Fruit fly (Drosophila melanogaster): ENCODE measurements around the gene FASN2.

DNA sequence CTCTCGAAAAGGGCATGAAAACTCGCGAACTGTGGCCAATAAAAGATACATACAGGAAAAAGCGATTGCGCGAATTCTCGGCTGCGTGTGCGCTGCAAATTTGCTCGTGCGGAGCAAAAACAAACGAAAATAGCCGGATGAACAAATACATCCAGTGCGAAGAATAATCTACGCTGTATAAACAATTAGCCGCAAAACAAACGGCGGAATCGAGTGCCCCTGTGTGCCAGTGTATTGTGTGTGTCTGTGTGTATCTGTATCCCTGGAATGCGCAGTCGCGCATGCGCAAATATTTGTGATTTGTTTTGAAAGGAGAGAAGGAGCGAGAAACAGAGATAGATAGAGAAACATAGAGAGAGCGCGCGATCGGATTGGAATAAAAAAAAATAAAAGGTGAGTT, 44.1 kb upstream of the FASN2 start:
- TF ChIP-seq CG8478 (optimal IDR thresholded peaks at IDR 0.05) (no peak), CTCF (optimal IDR thresholded peaks at IDR 0.05) (no peak)

Data from S2 (cell line).